Fruit fly (Drosophila melanogaster) whole organism, embryonic: ENCODE data around the gene cindr.

Source experiments
- ATbp ChIP-seq: fragments of 200-800 bp; sonication (Bioruptor generic); optimal IDR thresholded peaks from 2 replicates; lab custom pipeline; 2017; ENCODE audit warnings: missing biosample characterization, mild to moderate bottlenecking, missing genetic modification characterization, missing genetic modification reagents
- Adf1 ChIP-seq: fragments of 200-800 bp; sonication (Bioruptor generic); IDR thresholded peaks from 2 replicates; pipeline ENCODE4 v1.3.6; 2022; ENCODE audit warnings: missing biosample characterization, missing genetic modification characterization
- Atf-2 ChIP-seq: fragments of 200-800 bp; sonication (Bioruptor generic); optimal IDR thresholded peaks from 2 replicates; lab custom pipeline; 2016; ENCODE audit warnings: missing biosample characterization, missing genetic modification characterization
- Blimp-1 ChIP-seq: fragments of 200-800 bp; sonication (Bioruptor generic); optimal IDR thresholded peaks from 3 replicates; lab custom pipeline; 2018; ENCODE audit warnings: missing biosample characterization, missing genetic modification characterization, mild to moderate bottlenecking, moderate library complexity, missing genetic modification reagents
- CG11398 ChIP-seq: fragments of 200-800 bp; sonication (Bioruptor generic); optimal IDR thresholded peaks from 2 replicates; lab custom pipeline; 2016; ENCODE audit warnings: missing biosample characterization, missing genetic modification characterization
- CG11696 ChIP-seq: fragments of 200-800 bp; sonication (Bioruptor generic); IDR thresholded peaks from 2 replicates; pipeline ENCODE4 v1.3.6; 2022; ENCODE audit warnings: missing biosample characterization, missing genetic modification characterization
- CG12071 ChIP-seq: fragments of 200-800 bp; sonication (Bioruptor generic); optimal IDR thresholded peaks from 3 replicates; lab custom pipeline; 2018; ENCODE audit warnings: missing biosample characterization, mild to moderate bottlenecking, missing genetic modification characterization
- CG13287 ChIP-seq: fragments of 200-800 bp; sonication (Bioruptor generic); IDR thresholded peaks from 2 replicates; pipeline ENCODE4 v1.3.6; 2022; ENCODE audit warnings: missing biosample characterization, missing genetic modification characterization; ENCODE audit not compliant: partially characterized antibody
- CG13775 ChIP-seq: fragments of 200-800 bp; sonication (Bioruptor generic); optimal IDR thresholded peaks from 3 replicates; lab custom pipeline; 2017; ENCODE audit warnings: missing biosample characterization, mild to moderate bottlenecking, missing genetic modification characterization
- CG13894 ChIP-seq: fragments of 200-800 bp; sonication (Bioruptor generic); optimal IDR thresholded peaks from 3 replicates; lab custom pipeline; 2018; ENCODE audit warnings: missing biosample characterization, mild to moderate bottlenecking, missing genetic modification characterization, moderate library complexity
- CG14667 ChIP-seq: fragments of 200-800 bp; sonication (Bioruptor generic); IDR thresholded peaks from 2 replicates; pipeline ENCODE4 v1.3.6; 2022; ENCODE audit warnings: missing biosample characterization, missing genetic modification characterization
- CG15073 ChIP-seq: fragments of 200-800 bp; sonication (Bioruptor generic); optimal IDR thresholded peaks from 2 replicates; lab custom pipeline; 2016; ENCODE audit warnings: missing biosample characterization, missing genetic modification characterization
- CG30431 ChIP-seq: fragments of 200-800 bp; sonication (Bioruptor generic); optimal IDR thresholded peaks from 2 replicates; lab custom pipeline; 2017; ENCODE audit warnings: missing biosample characterization, missing genetic modification characterization
- CG3838 ChIP-seq: fragments of 200-800 bp; sonication (Bioruptor generic); optimal IDR thresholded peaks from 3 replicates; lab custom pipeline; 2016; ENCODE audit warnings: missing biosample characterization, missing genetic modification characterization
- CG42726 ChIP-seq: fragments of 200-800 bp; sonication (Bioruptor generic); IDR thresholded peaks from 2 replicates; pipeline ENCODE4 v1.3.6; 2022; ENCODE audit warnings: missing biosample characterization, missing genetic modification characterization; ENCODE audit not compliant: partially characterized antibody
- CG4328 ChIP-seq: fragments of 200-800 bp; sonication (Bioruptor generic); optimal IDR thresholded peaks from 3 replicates; lab custom pipeline; 2017; ENCODE audit warnings: missing biosample characterization, missing genetic modification reagents, missing genetic modification characterization
- CG5245 ChIP-seq: fragments of 200-800 bp; sonication (Bioruptor generic); optimal IDR thresholded peaks from 3 replicates; lab custom pipeline; 2016; ENCODE audit warnings: missing biosample characterization, missing genetic modification characterization
- CG5953 ChIP-seq: fragments of 200-800 bp; sonication (Bioruptor generic); IDR thresholded peaks from 2 replicates; pipeline ENCODE4 v1.3.6; 2022; ENCODE audit warnings: missing biosample characterization, missing genetic modification characterization
- CG7271 ChIP-seq: fragments of 200-800 bp; sonication (Bioruptor generic); optimal IDR thresholded peaks from 2 replicates; lab custom pipeline; 2018; ENCODE audit warnings: missing biosample characterization, mild to moderate bottlenecking, missing genetic modification characterization, moderate library complexity
- CG8388 ChIP-seq: fragments of 200-800 bp; sonication (Bioruptor generic); optimal IDR thresholded peaks from 2 replicates; lab custom pipeline; 2019; ENCODE audit warnings: missing biosample characterization, mild to moderate bottlenecking, missing genetic modification characterization, moderate library complexity
- CG9876 ChIP-seq: fragments of 200-800 bp; sonication (Bioruptor generic); optimal IDR thresholded peaks from 2 replicates; lab custom pipeline; 2016; ENCODE audit warnings: missing biosample characterization, missing genetic modification characterization
- Dfd ChIP-seq, 2 experiments: fragments of >200 bp; optimal IDR thresholded peaks; 2 replicates each; lab custom pipeline; 2017; ENCODE audit warnings: missing biosample characterization in 2 of 2, missing genetic modification characterization in 2 of 2
- Dp ChIP-seq: fragments of 200-800 bp; sonication (Bioruptor generic); optimal IDR thresholded peaks from 2 replicates; lab custom pipeline; 2018; ENCODE audit warnings: missing biosample characterization, mild to moderate bottlenecking, missing genetic modification characterization, moderate library complexity
- Hr3 ChIP-seq: fragments of 200-800 bp; sonication (Bioruptor generic); optimal IDR thresholded peaks from 3 replicates; lab custom pipeline; 2016; ENCODE audit warnings: missing biosample characterization, missing genetic modification characterization
- Kr ChIP-seq: fragments of 200-800 bp; sonication (Bioruptor generic); optimal IDR thresholded peaks from 2 replicates; lab custom pipeline; 2017; ENCODE audit warnings: missing biosample characterization, mild to moderate bottlenecking, missing genetic modification characterization
- Lim3 ChIP-seq: fragments of 200-800 bp; sonication (Bioruptor generic); IDR thresholded peaks from 2 replicates; pipeline ENCODE4 v1.3.6; 2022; ENCODE audit warnings: missing biosample characterization, missing genetic modification characterization
- Oli ChIP-seq: fragments of 200-800 bp; sonication (Bioruptor generic); optimal IDR thresholded peaks from 2 replicates; lab custom pipeline; 2018; ENCODE audit warnings: missing biosample characterization, mild to moderate bottlenecking, missing genetic modification characterization, moderate library complexity
- Opbp ChIP-seq: fragments of 200-800 bp; sonication (Bioruptor generic); IDR thresholded peaks from 3 replicates; pipeline ENCODE4 v1.3.6; 2022; ENCODE audit warnings: missing biosample characterization, missing genetic modification characterization; ENCODE audit not compliant: partially characterized antibody
- Rfx ChIP-seq: fragments of 200-800 bp; sonication (Bioruptor generic); IDR thresholded peaks from 2 replicates; pipeline ENCODE4 v1.3.6; 2022; ENCODE audit warnings: missing biosample characterization, missing genetic modification characterization
- Scr ChIP-seq: fragments of 200-800 bp; sonication (Bioruptor generic); IDR thresholded peaks from 2 replicates; pipeline ENCODE4 v1.3.6; 2022; ENCODE audit warnings: missing biosample characterization, missing genetic modification characterization; ENCODE audit not compliant: partially characterized antibody
- Spps ChIP-seq: fragments of 200-800 bp; sonication (Bioruptor generic); optimal IDR thresholded peaks from 2 replicates; lab custom pipeline; 2018; ENCODE audit warnings: missing biosample characterization, mild to moderate bottlenecking, missing genetic modification characterization
- al ChIP-seq: fragments of 200-800 bp; sonication (Bioruptor generic); IDR thresholded peaks from 2 replicates; pipeline ENCODE4 v1.3.6; 2022; ENCODE audit warnings: missing biosample characterization, missing genetic modification characterization
- cato ChIP-seq: fragments of 200-800 bp; sonication (Bioruptor generic); optimal IDR thresholded peaks from 2 replicates; lab custom pipeline; 2016; ENCODE audit warnings: missing biosample characterization, missing genetic modification characterization, borderline replicate concordance
- crol ChIP-seq: fragments of 200-800 bp; sonication (Bioruptor generic); IDR thresholded peaks from 2 replicates; pipeline ENCODE4 v1.3.6; 2022; ENCODE audit warnings: missing biosample characterization, missing genetic modification characterization
- dmrt11E ChIP-seq: fragments of 200-800 bp; sonication (Bioruptor generic); optimal IDR thresholded peaks from 3 replicates; lab custom pipeline; 2018; ENCODE audit warnings: missing biosample characterization, mild to moderate bottlenecking, missing genetic modification characterization, moderate library complexity
- dpn ChIP-seq, 2 experiments: fragments of 200-800 bp; sonication (Bioruptor generic); optimal IDR thresholded peaks; 3 replicates each; lab custom pipeline; 2016; ENCODE audit warnings: missing biosample characterization in 2 of 2, missing genetic modification characterization in 2 of 2
- fd96Cb ChIP-seq: fragments of 200-800 bp; sonication (Bioruptor generic); optimal IDR thresholded peaks from 2 replicates; lab custom pipeline; 2018; ENCODE audit warnings: missing biosample characterization, mild to moderate bottlenecking, missing genetic modification characterization, moderate library complexity
- gcm2 ChIP-seq: fragments of 200-800 bp; sonication (Bioruptor generic); optimal IDR thresholded peaks from 2 replicates; lab custom pipeline; 2016; ENCODE audit warnings: missing biosample characterization, missing genetic modification characterization
- insv ChIP-seq, 2 experiments: fragments of 200-800 bp; sonication (Bioruptor generic); optimal IDR thresholded peaks; 3 replicates each; lab custom pipeline; 2016 to 2018; ENCODE audit warnings: missing biosample characterization in 2 of 2, missing genetic modification characterization in 2 of 2
- lbe ChIP-seq: fragments of 200-800 bp; sonication (Bioruptor generic); optimal IDR thresholded peaks from 2 replicates; lab custom pipeline; 2016; ENCODE audit warnings: missing biosample characterization, mild to moderate bottlenecking, missing genetic modification characterization
- nau ChIP-seq: fragments of 200-800 bp; sonication (Bioruptor generic); optimal IDR thresholded peaks from 3 replicates; lab custom pipeline; 2017; ENCODE audit warnings: missing biosample characterization, mild to moderate bottlenecking, missing genetic modification characterization, missing genetic modification reagents
- psq ChIP-seq: fragments of 200-800 bp; sonication (Bioruptor generic); optimal IDR thresholded peaks from 2 replicates; lab custom pipeline; 2017; ENCODE audit warnings: missing biosample characterization, missing genetic modification characterization
- run ChIP-seq: fragments of 200-800 bp; sonication (Bioruptor generic); optimal IDR thresholded peaks from 3 replicates; lab custom pipeline; 2018; ENCODE audit warnings: missing biosample characterization, mild to moderate bottlenecking, missing genetic modification characterization
- sens ChIP-seq: fragments of 200-800 bp; sonication (Bioruptor generic); peaks from one replicate; lab custom pipeline; 2016; ENCODE audit warnings: missing biosample characterization, missing genetic modification characterization
- seq ChIP-seq: fragments of 200-800 bp; sonication (Bioruptor generic); IDR thresholded peaks from 2 replicates; pipeline ENCODE4 v1.3.6; 2022; ENCODE audit warnings: missing biosample characterization, missing genetic modification characterization
- sr ChIP-seq: fragments of 200-800 bp; sonication (Bioruptor generic); IDR thresholded peaks from 3 replicates; pipeline ENCODE4 v1.3.6; 2022; ENCODE audit warnings: missing biosample characterization, missing genetic modification characterization
- wdn ChIP-seq: fragments of 200-800 bp; sonication (Bioruptor generic); IDR thresholded peaks from 2 replicates; pipeline ENCODE4 v1.3.6; 2022; ENCODE audit warnings: missing biosample characterization, missing genetic modification characterization
- zen2 ChIP-seq: fragments of 200-800 bp; sonication (Bioruptor generic); IDR thresholded peaks from 3 replicates; pipeline ENCODE4 v1.3.6; 2022; ENCODE audit warnings: missing biosample characterization, missing genetic modification characterization; ENCODE audit not compliant: partially characterized antibody

Gene cindr

dm6 chr3R:30808346-30809286 lies at the start of gene cindr (continued):
- peak; percentile 44 for TF ChIP-seq Scr (GFP tag; lab: Robert Waterston, UW)
- TF ChIP-seq run (tag; lab: Kevin White, UChicago) = peak; percentile 19
- peak; percentile 19 for TF ChIP-seq Blimp-1 (GFP tag; lab: Kevin White, UChicago)
- TF ChIP-seq CG7271 = no peak
- peak; percentile 69 for TF ChIP-seq CG42726 (GFP tag; lab: Robert Waterston, UW)
- peak; percentile 9 for TF ChIP-seq CG3838
- TF ChIP-seq CG15073 = no peak
- no peak for TF ChIP-seq CG8388
- TF ChIP-seq Dp (GFP tag; lab: Kevin White, UChicago) = peak; percentile 63
- TF ChIP-seq Spps (tag; lab: Kevin White, UChicago) = no peak
- TF ChIP-seq crol (GFP tag; lab: Robert Waterston, UW) = no peak
- peak; percentile 81 for TF ChIP-seq Rfx (GFP tag; lab: Robert Waterston, UW)
- no peak for TF ChIP-seq CG4328
- TF ChIP-seq psq (GFP tag; lab: Kevin White, UChicago) = peak; percentile 65
- peak in 1 of 2 experiments; percentile 65 for TF ChIP-seq insv (GFP tag; optimal IDR thresholded peaks at IDR 0.05; lab: Kevin White, UChicago)
- no peak for TF ChIP-seq wdn
- TF ChIP-seq Dfd (GFP tag; optimal IDR thresholded peaks at IDR 0.05; lab: Kevin White, UChicago) = no peak
- no peak for TF ChIP-seq gcm2 (GFP tag; lab: Kevin White, UChicago)
- TF ChIP-seq CG5245 (GFP tag; lab: Kevin White, UChicago) = no peak
- TF ChIP-seq dpn (GFP tag; optimal IDR thresholded peaks at IDR 0.05; lab: Kevin White, UChicago) = peak; percentile 41 to 51
- peak; percentile 74 for TF ChIP-seq sens (GFP tag; lab: Kevin White, UChicago)
- no peak for TF ChIP-seq CG5953 (GFP tag; lab: Robert Waterston, UW)
- no peak for TF ChIP-seq Kr (GFP tag; lab: Kevin White, UChicago)
- TF ChIP-seq sr (GFP tag; lab: Robert Waterston, UW) = 0 out of 3 replicates have a peak, but pooled peaks have one; percentile 38
- peak; percentile 56 for TF ChIP-seq CG13775 (GFP tag; lab: Kevin White, UChicago)
- no peak for TF ChIP-seq cato
- TF ChIP-seq CG9876 (GFP tag; lab: Kevin White, UChicago) = peak; percentile 52
- peak; percentile 39 for TF ChIP-seq nau
- peak; percentile 59 for TF ChIP-seq al (GFP tag; lab: Robert Waterston, UW)
- no peak for TF ChIP-seq Lim3 (GFP tag; lab: Robert Waterston, UW)
- TF ChIP-seq ATbp (GFP tag; lab: Kevin White, UChicago) = no peak
- TF ChIP-seq Hr3 (GFP tag; lab: Kevin White, UChicago) = peak; percentile 50
- TF ChIP-seq fd96Cb = peak; percentile 17
- TF ChIP-seq Oli (tag; lab: Kevin White, UChicago) = no peak
- peak; percentile 80 for TF ChIP-seq CG13894 (tag; lab: Kevin White, UChicago)
- peak; percentile 11 for TF ChIP-seq CG12071 (GFP tag; lab: Kevin White, UChicago)
- TF ChIP-seq CG11696 (GFP tag; lab: Robert Waterston, UW) = no peak
- peak; percentile 54; the same call in 1 of the 2 replicates for TF ChIP-seq CG13287
- TF ChIP-seq CG11398 (GFP tag; lab: Kevin White, UChicago) = peak; percentile 50
- peak; percentile 48 for TF ChIP-seq dmrt11E (tag; lab: Kevin White, UChicago)
- no peak for TF ChIP-seq zen2 (GFP tag; lab: Robert Waterston, UW)
- TF ChIP-seq CG14667 (GFP tag; lab: Robert Waterston, UW) = no peak
- TF ChIP-seq Atf-2 = no peak
- TF ChIP-seq seq (GFP tag; lab: Robert Waterston, UW) = no peak; the same call in 1 of the 2 replicates
- TF ChIP-seq CG30431 (GFP tag; lab: Kevin White, UChicago) = peak; percentile 23
- no peak for TF ChIP-seq lbe (GFP tag; lab: Kevin White, UChicago)
- TF ChIP-seq Adf1 (GFP tag; lab: Robert Waterston, UW) = peak; percentile 84
- TF ChIP-seq Opbp = peak; percentile 60; the same call in 2 of the 3 replicates
